Worm (Caenorhabditis elegans): ENCODE measurements around the gene T12C9.7.

The T12C9.7 gene

ce11 chrII:4460851-4461250 is at the start of gene T12C9.7, which contains the start of gene vps-18:
Gene T12C9.7, minus strand, starts transcription at chrII:4460951.
Gene vps-18, plus strand, starts transcription at chrII:4461130.
- TF ChIP-seq tbx-2 (tag; optimal IDR thresholded peaks at IDR 0.05), result no peak

DNA sequence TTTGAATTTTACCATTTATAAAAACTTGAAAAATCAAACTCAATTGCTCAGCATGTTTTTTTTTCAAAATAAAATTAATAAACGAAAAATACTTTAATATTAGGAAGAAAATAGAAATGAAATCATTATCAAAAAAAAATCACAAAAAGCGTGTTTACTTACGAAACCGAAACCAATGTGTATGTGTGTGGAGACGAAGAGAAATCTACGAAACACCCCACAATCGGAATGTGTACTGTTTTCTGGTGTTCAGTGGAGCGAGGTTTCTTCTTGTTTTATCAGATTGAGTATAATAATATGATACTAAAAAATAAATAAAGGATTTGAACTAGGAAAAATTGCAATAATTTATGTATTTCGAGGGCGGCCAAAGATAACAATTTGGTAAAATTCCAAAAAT is 46.9 kb upstream of the T12C9.7 start:
- TF ChIP-seq elt-2 (tag; optimal IDR thresholded peaks at IDR 0.05) (peak; percentile 60), pha-4 (tag; optimal IDR thresholded peaks at IDR 0.05) (peak; percentile 94), elt-1 (tag; optimal IDR thresholded peaks at IDR 0.05) (no peak), zag-1 (tag; optimal IDR thresholded peaks at IDR 0.05) (no peak), pqm-1 (tag; optimal IDR thresholded peaks at IDR 0.05) (peak; percentile 63), egl-27 (tag; optimal IDR thresholded peaks at IDR 0.05) (no peak), nfya-1 (tag; optimal IDR thresholded peaks at IDR 0.05; ENCODE audit: insufficient read depth) (peak; percentile 12), nhr-12 (tag; optimal IDR thresholded peaks at IDR 0.05) (no peak), R02D3.7 (tag; optimal IDR thresholded peaks at IDR 0.05) (no peak)

DNA sequence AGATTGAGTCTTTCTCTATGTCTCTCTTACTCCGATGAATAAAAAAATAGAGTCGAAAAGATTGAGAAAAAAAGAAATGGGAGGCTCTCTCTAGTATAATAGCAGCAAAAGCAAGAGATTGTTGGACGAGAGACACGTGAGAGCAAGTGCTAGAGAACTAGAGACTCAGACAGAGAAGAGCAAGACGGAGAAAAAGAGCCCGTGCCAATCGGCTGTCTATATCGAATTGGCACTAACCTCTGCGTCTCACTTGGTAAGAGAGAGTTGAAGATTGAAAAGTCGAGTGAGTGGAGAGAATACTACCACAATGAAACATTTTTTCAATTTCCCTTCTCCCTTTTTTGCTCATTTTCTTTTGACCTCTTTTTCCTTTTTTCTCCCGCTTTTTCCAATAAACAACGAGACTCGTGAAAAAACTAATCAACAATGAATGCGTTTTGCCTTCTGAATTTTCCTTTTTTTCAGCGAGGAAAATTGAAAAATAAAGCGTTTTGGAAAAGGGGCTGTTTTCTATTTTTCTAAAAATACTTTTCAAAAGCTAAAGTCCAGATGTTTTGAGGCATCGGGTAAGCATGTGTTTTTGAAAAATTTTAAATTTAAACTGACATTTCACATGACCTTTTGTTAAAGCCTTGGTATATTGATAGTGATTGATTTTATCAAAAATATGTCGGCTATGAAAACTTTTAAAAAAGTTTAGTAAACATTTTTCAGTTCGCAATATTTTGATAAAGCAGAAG is 46.0 kb upstream of the T12C9.7 start:
- TF ChIP-seq pqm-1 (tag; optimal IDR thresholded peaks at IDR 0.05) (peak; percentile 40), sea-2 (GFP tag; optimal IDR thresholded peaks at IDR 0.05) (no peak), lin-39 (tag; optimal IDR thresholded peaks at IDR 0.05) (peak; percentile 46), ztf-11 (tag; optimal IDR thresholded peaks at IDR 0.05) (no peak), fos-1 (tag; optimal IDR thresholded peaks at IDR 0.05) (no peak), hmg-11 (tag; optimal IDR thresholded peaks at IDR 0.05) (peak; percentile 86), jun-1 (tag; optimal IDR thresholded peaks at IDR 0.05) (peak; percentile 28), snpc-4 (tag; optimal IDR thresholded peaks at IDR 0.05) (peak; percentile 34), fkh-2 (tag; optimal IDR thresholded peaks at IDR 0.05) (no peak), daf-12 (tag; optimal IDR thresholded peaks at IDR 0.05) (no peak), ceh-9 (tag; optimal IDR thresholded peaks at IDR 0.05) (no peak), nhr-11 (tag; optimal IDR thresholded peaks at IDR 0.05) (peak; percentile 22), lin-15B (tag; optimal IDR thresholded peaks at IDR 0.05) (peak; percentile 35), ceh-16 (tag; optimal IDR thresholded peaks at IDR 0.05) (no peak), fkh-10 (GFP tag; optimal IDR thresholded peaks at IDR 0.05) (peak; percentile 39), mdl-1 (tag; optimal IDR thresholded peaks at IDR 0.05) (peak; percentile 22), egl-27 (tag; optimal IDR thresholded peaks at IDR 0.05) (no peak), elt-2 (tag; optimal IDR thresholded peaks at IDR 0.05) (peak; percentile 56), nhr-43 (tag; optimal IDR thresholded peaks at IDR 0.05; ENCODE audit: poor library complexity, severe bottlenecking) (no peak), pha-4 (tag; optimal IDR thresholded peaks at IDR 0.05) (peak; percentile 77), unc-62 (GFP tag; optimal IDR thresholded peaks at IDR 0.05) (peak; percentile 11), ama-1 (optimal IDR thresholded peaks at IDR 0.05) (peak; percentile 19), nfya-1 (tag; optimal IDR thresholded peaks at IDR 0.05; ENCODE audit: insufficient read depth) (peak; percentile 93)

DNA sequence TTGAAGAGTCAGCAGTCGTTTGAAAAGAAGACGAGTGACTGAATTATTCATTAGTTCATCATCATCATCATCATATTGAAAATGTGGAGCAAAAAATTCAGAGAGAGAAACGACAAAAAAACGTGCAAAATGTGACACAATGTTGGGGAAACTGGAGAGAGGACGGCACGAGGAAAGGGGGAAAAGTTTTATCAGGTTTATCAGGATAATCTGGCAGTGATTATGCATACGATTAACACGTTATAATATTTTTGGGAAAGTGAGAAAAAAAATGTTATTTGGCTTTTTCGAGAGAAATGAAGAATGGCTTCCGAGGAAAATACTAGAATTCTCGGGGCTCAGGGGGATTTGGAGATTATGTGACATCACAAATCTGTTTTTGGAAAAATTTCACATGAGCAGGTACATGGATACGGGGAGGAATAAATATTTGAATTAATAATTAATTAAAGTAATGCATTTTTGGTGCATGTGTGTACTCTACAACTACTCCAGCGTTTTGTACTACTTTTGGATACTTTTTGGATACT is 44.4 kb upstream of the T12C9.7 start, which contains the start of gene camt-1:
Gene camt-1 (minus strand): TSS at position 51 of the 530 bp plus-strand sequence.
- no peak for TF ChIP-seq ztf-4 (tag; optimal IDR thresholded peaks at IDR 0.05)
- no peak for TF ChIP-seq fkh-2 (tag; optimal IDR thresholded peaks at IDR 0.05)
- no peak for TF ChIP-seq R02D3.7 (tag; optimal IDR thresholded peaks at IDR 0.05)
- no peak for TF ChIP-seq nfya-1 (tag; optimal IDR thresholded peaks at IDR 0.05; ENCODE audit: insufficient read depth)
- no peak for TF ChIP-seq mdl-1 (tag; optimal IDR thresholded peaks at IDR 0.05)
- no peak for TF ChIP-seq unc-39 (tag; optimal IDR thresholded peaks at IDR 0.05)

DNA sequence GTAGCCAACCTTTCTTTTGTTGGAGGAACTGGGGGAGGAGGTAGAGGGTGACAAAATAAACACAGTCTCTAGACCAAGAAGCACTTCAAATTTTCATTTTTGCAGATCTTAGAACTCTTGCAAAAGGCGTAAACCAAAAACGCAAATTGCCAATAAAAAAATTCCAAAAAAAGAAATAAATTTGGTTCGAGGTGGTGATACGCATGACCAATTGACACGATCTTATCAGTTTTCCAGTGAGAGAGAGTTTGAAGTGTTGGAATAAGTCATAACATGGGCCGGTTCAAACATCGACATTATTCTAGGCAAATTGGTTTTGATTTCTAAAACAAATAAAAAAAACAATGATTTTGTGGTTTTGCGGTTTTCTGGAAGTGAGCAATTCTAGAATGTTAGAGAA is 35.1 kb upstream of the T12C9.7 start:
- TF ChIP-seq fos-1 (tag; optimal IDR thresholded peaks at IDR 0.05), result no peak
- peak; percentile 59 for TF ChIP-seq elt-2 (tag; optimal IDR thresholded peaks at IDR 0.05)

- TF ChIP-seq lin-39 (tag; optimal IDR thresholded peaks at IDR 0.05) (peak; percentile 31), aly-2 (tag; optimal IDR thresholded peaks at IDR 0.05) (no peak), nfya-1 (tag; optimal IDR thresholded peaks at IDR 0.05; ENCODE audit: insufficient read depth) (peak; percentile 19)
Measured at ce11 chrII:4494532-4494931, 33.8 kb upstream of the T12C9.7 start.

All from whole organism, L3 larva.